Worm (Caenorhabditis elegans): ENCODE data around the gene phf-30.

- TF ChIP-seq ztf-23 (GFP tag; IDR thresholded peaks at IDR 0.05) (no peak), flt-1 (GFP tag; IDR thresholded peaks at IDR 0.05) (no peak; the same call in 1 of the 2 replicates), cog-1 (tag; optimal IDR thresholded peaks at IDR 0.05) (no peak), med-1 (GFP tag; optimal IDR thresholded peaks at IDR 0.05; ENCODE audit: insufficient read depth) (no peak), T22C8.4 (GFP tag; IDR thresholded peaks at IDR 0.05) (no peak), tab-1 (GFP tag; IDR thresholded peaks at IDR 0.05) (0 out of 2 replicates have a peak, but pooled peaks have one; percentile 8), ref-1 (GFP tag; conservative IDR thresholded peaks at IDR 0.05) (no peak), ztf-29 (GFP tag; IDR thresholded peaks at IDR 0.05) (no peak)
Measured at ce11 chrV:8495965-8496364, 27.1 kb downstream of the phf-30 start.

Data from whole organism, midembryonic.